Worm (Caenorhabditis elegans): Measurements from ENCODE around the gene F35H10.2.

The F35H10.2 gene

DNA sequence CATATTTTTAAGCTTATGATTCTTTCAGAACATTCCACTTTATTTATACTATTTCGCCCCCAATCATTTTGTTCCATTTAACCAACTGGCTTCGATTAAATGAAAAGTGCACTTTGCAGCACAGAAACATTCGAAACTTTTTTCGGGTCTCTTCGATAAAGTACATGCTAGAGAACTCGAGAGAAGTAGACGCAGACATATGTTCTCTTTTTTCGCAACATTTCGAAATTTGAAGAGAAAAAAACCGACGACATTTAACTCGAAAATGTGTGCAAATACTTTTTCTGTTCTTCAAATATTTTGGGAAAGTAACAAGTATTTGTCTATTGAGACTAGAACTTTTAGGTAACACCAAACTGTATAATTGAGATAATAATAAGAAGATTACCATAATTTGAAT, 47.9 kb downstream of the F35H10.2 start:
- TF ChIP-seq ets-7 (tag; optimal IDR thresholded peaks at IDR 0.05) = no peak
- TF ChIP-seq sea-1 (GFP tag; conservative IDR thresholded peaks at IDR 0.05) = no peak
- no peak for TF ChIP-seq ama-1 (optimal IDR thresholded peaks at IDR 0.05)
- no peak for TF ChIP-seq ceh-36 (tag; optimal IDR thresholded peaks at IDR 0.05)
- TF ChIP-seq hnd-1 (tag; optimal IDR thresholded peaks at IDR 0.05) = no peak

DNA sequence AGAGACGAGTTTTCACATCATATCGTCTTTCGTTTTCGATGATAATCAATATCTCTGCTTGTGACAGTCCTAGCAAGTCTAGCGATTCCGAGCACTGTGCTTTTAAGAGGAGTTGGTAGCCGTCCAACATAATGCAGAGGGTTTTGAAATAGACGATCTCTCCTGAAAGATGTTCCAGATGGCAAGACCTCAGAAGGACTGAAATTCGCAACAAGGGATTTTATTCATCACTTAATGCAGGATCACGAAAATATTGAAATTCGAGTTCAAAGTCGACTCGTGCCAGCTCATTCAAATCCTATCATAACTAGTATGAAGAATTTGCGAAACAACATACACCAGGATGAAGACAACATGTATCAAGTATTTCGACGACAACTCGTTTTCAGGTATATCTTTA, 48.5 kb downstream of the F35H10.2 start, which contains the start of gene D2096.7:
TSS of gene D2096.7 (minus strand) at position 130 of the 400 bp plus-strand sequence.
- TF ChIP-seq ama-1 (optimal IDR thresholded peaks at IDR 0.05) (no peak), hnd-1 (tag; optimal IDR thresholded peaks at IDR 0.05) (no peak), tbx-11 (GFP tag; IDR thresholded peaks at IDR 0.05) (no peak), tbx-37 (GFP tag; conservative IDR thresholded peaks at IDR 0.05) (no peak), sea-1 (GFP tag; conservative IDR thresholded peaks at IDR 0.05) (no peak), pes-1 (GFP tag; IDR thresholded peaks at IDR 0.05) (no peak), ceh-36 (tag; optimal IDR thresholded peaks at IDR 0.05) (no peak), ceh-13 (GFP tag; optimal IDR thresholded peaks at IDR 0.05) (no peak), hmbx-1 (tag; optimal IDR thresholded peaks at IDR 0.05) (no peak), tra-4 (tag; optimal IDR thresholded peaks at IDR 0.05) (no peak), aly-1 (tag; optimal IDR thresholded peaks at IDR 0.05) (no peak), ets-7 (tag; optimal IDR thresholded peaks at IDR 0.05) (no peak), hmg-4 (GFP tag; optimal IDR thresholded peaks at IDR 0.05) (no peak), scrt-1 (GFP tag; IDR thresholded peaks at IDR 0.05) (no peak), flt-1 (GFP tag; IDR thresholded peaks at IDR 0.05) (no peak), B0310.2 (tag; optimal IDR thresholded peaks at IDR 0.05) (no peak), F13C5.2 (tag; optimal IDR thresholded peaks at IDR 0.05) (no peak)

ce11 chrIV:8378280-8378679, 49.3 kb downstream of the F35H10.2 start:
- TF ChIP-seq tbx-11 (GFP tag; IDR thresholded peaks at IDR 0.05) (no peak), sea-1 (GFP tag; conservative IDR thresholded peaks at IDR 0.05) (no peak), ama-1 (optimal IDR thresholded peaks at IDR 0.05) (no peak)

DNA sequence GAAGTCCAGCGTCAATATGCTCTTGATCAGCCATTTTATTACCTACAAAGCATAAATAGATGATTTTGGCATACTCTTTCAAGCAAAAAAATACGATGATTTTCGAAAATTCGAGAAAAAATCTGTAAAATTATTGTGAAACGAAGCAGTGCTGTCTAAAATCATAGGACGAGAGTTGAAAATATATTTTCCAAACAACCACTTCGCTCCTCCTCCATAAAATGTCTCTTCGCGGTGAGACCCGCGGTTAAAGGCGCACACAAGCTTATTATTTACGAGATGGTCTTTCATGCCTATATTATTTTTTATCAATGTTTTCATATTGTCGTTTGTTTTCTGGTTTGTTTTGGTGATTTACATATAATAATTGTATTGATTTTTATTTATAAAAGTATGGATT, 50.3 kb downstream of the F35H10.2 start, which contains the start of gene nap-1:
TSS of gene nap-1 (minus strand) at position 42 of the 400 bp plus-strand sequence.
- TF ChIP-seq ceh-36 (tag; optimal IDR thresholded peaks at IDR 0.05) (no peak), ama-1 (optimal IDR thresholded peaks at IDR 0.05) (no peak), tra-4 (tag; optimal IDR thresholded peaks at IDR 0.05) (no peak), F13C5.2 (tag; optimal IDR thresholded peaks at IDR 0.05) (no peak), pes-1 (GFP tag; IDR thresholded peaks at IDR 0.05) (no peak), hnd-1 (tag; optimal IDR thresholded peaks at IDR 0.05) (no peak), B0310.2 (tag; optimal IDR thresholded peaks at IDR 0.05) (no peak), aly-1 (tag; optimal IDR thresholded peaks at IDR 0.05) (no peak), sea-1 (GFP tag; conservative IDR thresholded peaks at IDR 0.05) (no peak), flt-1 (GFP tag; IDR thresholded peaks at IDR 0.05) (no peak), tbx-37 (GFP tag; conservative IDR thresholded peaks at IDR 0.05) (no peak), hmg-4 (GFP tag; optimal IDR thresholded peaks at IDR 0.05) (no peak), ceh-13 (GFP tag; optimal IDR thresholded peaks at IDR 0.05) (no peak), hmbx-1 (tag; optimal IDR thresholded peaks at IDR 0.05) (no peak), scrt-1 (GFP tag; IDR thresholded peaks at IDR 0.05) (no peak)

Data from whole organism, early embryonic.